Fruit fly (Drosophila melanogaster) whole organism, embryonic: ENCODE measurements around the gene hop.
A peak's percentile ranks its signal among the peaks of the same experiment; 100 is the strongest.

ENCODE experiments used
- CG10366 ChIP-seq: fragments of 200-800 bp; sonication (Bioruptor generic); IDR thresholded peaks from 2 replicates; pipeline ENCODE4 v1.3.6; 2022; ENCODE audit warnings: missing biosample characterization, missing genetic modification characterization
- CG14014 ChIP-seq: fragments of 200-800 bp; sonication (Bioruptor generic); IDR thresholded peaks from 2 replicates; pipeline ENCODE4 v1.3.6; 2022; ENCODE audit warnings: missing biosample characterization, missing genetic modification characterization
- CG15011 ChIP-seq: fragments of 200-800 bp; sonication (Bioruptor generic); optimal IDR thresholded peaks from 3 replicates; lab custom pipeline; 2018; ENCODE audit warnings: missing biosample characterization, mild to moderate bottlenecking, missing genetic modification characterization
- CG1647 ChIP-seq: fragments of 200-800 bp; sonication (Bioruptor generic); optimal IDR thresholded peaks from 3 replicates; lab custom pipeline; 2016; ENCODE audit warnings: missing biosample characterization, missing genetic modification characterization
- CG16815 ChIP-seq: fragments of 200-800 bp; sonication (Bioruptor generic); optimal IDR thresholded peaks from 3 replicates; lab custom pipeline; 2017; ENCODE audit warnings: missing biosample characterization, mild to moderate bottlenecking, missing genetic modification characterization
- CG17328 ChIP-seq: fragments of 200-800 bp; sonication (Bioruptor generic); IDR thresholded peaks from 2 replicates; pipeline ENCODE4 v1.3.6; 2022; ENCODE audit warnings: missing biosample characterization, missing genetic modification characterization
- CG2116 ChIP-seq: fragments of 200-800 bp; sonication (Bioruptor generic); optimal IDR thresholded peaks from 3 replicates; lab custom pipeline; 2018; ENCODE audit warnings: missing biosample characterization, mild to moderate bottlenecking, missing genetic modification characterization
- CG2678 ChIP-seq: fragments of 200-800 bp; sonication (Bioruptor generic); optimal IDR thresholded peaks from 3 replicates; lab custom pipeline; 2019; ENCODE audit warnings: missing biosample characterization, mild to moderate bottlenecking, missing genetic modification characterization, moderate library complexity
- CG31224 ChIP-seq: fragments of 200-800 bp; sonication (Bioruptor generic); IDR thresholded peaks from 2 replicates; pipeline ENCODE4 v1.3.6; 2022; ENCODE audit warnings: missing biosample characterization, missing genetic modification characterization
- CG3995 ChIP-seq: fragments of 200-800 bp; sonication (Bioruptor generic); optimal IDR thresholded peaks from 3 replicates; lab custom pipeline; 2016; ENCODE audit warnings: missing biosample characterization, missing genetic modification characterization
- CG42726 ChIP-seq: fragments of 200-800 bp; sonication (Bioruptor generic); IDR thresholded peaks from 2 replicates; pipeline ENCODE4 v1.3.6; 2022; ENCODE audit warnings: missing biosample characterization, missing genetic modification characterization; ENCODE audit not compliant: partially characterized antibody
- CG4404 ChIP-seq: fragments of 200-800 bp; sonication (Bioruptor generic); IDR thresholded peaks from 2 replicates; pipeline ENCODE4 v1.3.6; 2022; ENCODE audit warnings: missing biosample characterization, missing genetic modification characterization
- CG7357 ChIP-seq: fragments of 200-800 bp; sonication (Bioruptor generic); IDR thresholded peaks from 3 replicates; pipeline ENCODE4 v1.3.6; 2022; ENCODE audit warnings: missing biosample characterization, missing genetic modification characterization
- CG8281 ChIP-seq: fragments of 200-800 bp; sonication (Bioruptor generic); optimal IDR thresholded peaks from 2 replicates; lab custom pipeline; 2018; ENCODE audit warnings: missing biosample characterization, mild to moderate bottlenecking, missing genetic modification characterization, moderate library complexity
- CG8388 ChIP-seq: fragments of 200-800 bp; sonication (Bioruptor generic); optimal IDR thresholded peaks from 2 replicates; lab custom pipeline; 2019; ENCODE audit warnings: missing biosample characterization, mild to moderate bottlenecking, missing genetic modification characterization, moderate library complexity
- CG8765 ChIP-seq: fragments of 200-800 bp; sonication (Bioruptor generic); IDR thresholded peaks from 2 replicates; pipeline ENCODE4 v1.3.6; 2022; ENCODE audit warnings: missing biosample characterization, missing genetic modification characterization
- CG9932 ChIP-seq: fragments of 200-800 bp; sonication (Bioruptor generic); IDR thresholded peaks from 2 replicates; pipeline ENCODE4 v1.3.6; 2022; ENCODE audit warnings: missing biosample characterization, missing genetic modification characterization
- CHES-1-like ChIP-seq: fragments of 200-800 bp; sonication (Bioruptor generic); optimal IDR thresholded peaks from 2 replicates; lab custom pipeline; 2016; ENCODE audit warnings: missing biosample characterization, missing genetic modification characterization
- Eip74EF ChIP-seq, 2 experiments: fragments of 200-800 bp in 1 of 2; fragments of >200 bp in 1 of 2; sonication (Bioruptor generic) in 1 of 2; optimal IDR thresholded peaks; 2 replicates each; lab custom pipeline; 2017 to 2019; ENCODE audit warnings: missing biosample characterization in 2 of 2, missing genetic modification characterization in 2 of 2, mild to moderate bottlenecking in 1 of 2, moderate library complexity in 1 of 2
- Elba2 ChIP-seq: fragments of 200-800 bp; sonication (Bioruptor generic); optimal IDR thresholded peaks from 3 replicates; lab custom pipeline; 2016; ENCODE audit warnings: missing biosample characterization, missing genetic modification characterization
- Fer2 ChIP-seq: fragments of 200-800 bp; sonication (Bioruptor generic); optimal IDR thresholded peaks from 2 replicates; lab custom pipeline; 2018; ENCODE audit warnings: missing biosample characterization, mild to moderate bottlenecking, missing genetic modification characterization, moderate library complexity
- Gsc ChIP-seq: fragments of 200-800 bp; sonication (Bioruptor generic); IDR thresholded peaks from 2 replicates; pipeline ENCODE4 v1.3.6; 2022; ENCODE audit warnings: missing biosample characterization, missing genetic modification characterization
- H2.0 ChIP-seq: fragments of 200-800 bp; sonication (Bioruptor generic); IDR thresholded peaks from 2 replicates; pipeline ENCODE4 v1.3.6; 2022; ENCODE audit warnings: missing biosample characterization, missing genetic modification characterization
- HLH3B ChIP-seq: fragments of 200-800 bp; sonication (Bioruptor generic); IDR thresholded peaks from 2 replicates; pipeline ENCODE4 v1.3.6; 2022; ENCODE audit warnings: missing biosample characterization, missing genetic modification characterization
- Hey ChIP-seq: fragments of 200-800 bp; sonication (Bioruptor generic); optimal IDR thresholded peaks from 3 replicates; lab custom pipeline; 2018; ENCODE audit warnings: missing biosample characterization, mild to moderate bottlenecking, missing genetic modification characterization
- Hr39 ChIP-seq: fragments of >200 bp; optimal IDR thresholded peaks from 2 replicates; lab custom pipeline; 2017
- Lpt ChIP-seq: fragments of >200 bp; optimal IDR thresholded peaks from 2 replicates; lab custom pipeline; 2018; ENCODE audit warnings: missing biosample characterization, missing genetic modification characterization
- MBD-R2 ChIP-seq: fragments of 200-800 bp; sonication (Bioruptor generic); IDR thresholded peaks from 2 replicates; pipeline ENCODE4 v1.3.6; 2022; ENCODE audit warnings: missing biosample characterization, missing genetic modification characterization
- Max ChIP-seq: fragments of 200-800 bp; sonication (Bioruptor generic); optimal IDR thresholded peaks from 2 replicates; lab custom pipeline; 2016; ENCODE audit warnings: missing biosample characterization, mild to moderate bottlenecking, missing genetic modification characterization
- Ravus ChIP-seq: fragments of 200-800 bp; sonication (Bioruptor generic); IDR thresholded peaks from 2 replicates; pipeline ENCODE4 v1.3.6; 2022; ENCODE audit warnings: missing biosample characterization, missing genetic modification characterization
- Rfx ChIP-seq: fragments of 200-800 bp; sonication (Bioruptor generic); IDR thresholded peaks from 2 replicates; pipeline ENCODE4 v1.3.6; 2022; ENCODE audit warnings: missing biosample characterization, missing genetic modification characterization
- Sox100B ChIP-seq: fragments of 200-800 bp; sonication (Bioruptor generic); optimal IDR thresholded peaks from 3 replicates; lab custom pipeline; 2018; ENCODE audit warnings: missing biosample characterization, mild to moderate bottlenecking, missing genetic modification characterization
- Sry-δ ChIP-seq: fragments of 200-800 bp; sonication (Bioruptor generic); optimal IDR thresholded peaks from 2 replicates; lab custom pipeline; 2016; ENCODE audit warnings: missing biosample characterization, missing genetic modification characterization
- Xbp1 ChIP-seq: fragments of 200-800 bp; sonication (Bioruptor generic); optimal IDR thresholded peaks from 3 replicates; lab custom pipeline; 2016; ENCODE audit warnings: missing biosample characterization, mild to moderate bottlenecking, missing genetic modification characterization
- ap ChIP-seq: fragments of 200-800 bp; sonication (Bioruptor generic); IDR thresholded peaks from 2 replicates; pipeline ENCODE4 v1.3.6; 2022; ENCODE audit warnings: missing biosample characterization, missing genetic modification characterization
- cas ChIP-seq: fragments of 200-800 bp; sonication (Bioruptor generic); IDR thresholded peaks from 2 replicates; pipeline ENCODE4 v1.3.6; 2022; ENCODE audit warnings: missing biosample characterization, missing genetic modification characterization
- caup ChIP-seq: fragments of 200-800 bp; sonication (Bioruptor generic); optimal IDR thresholded peaks from 3 replicates; lab custom pipeline; 2017; ENCODE audit warnings: missing biosample characterization, mild to moderate bottlenecking, missing genetic modification characterization, moderate library complexity; ENCODE audit not compliant: severe bottlenecking
- cg ChIP-seq: fragments of 200-800 bp; sonication (Bioruptor generic); optimal IDR thresholded peaks from 3 replicates; lab custom pipeline; 2019; ENCODE audit warnings: missing biosample characterization, mild to moderate bottlenecking, missing genetic modification characterization, moderate library complexity
- dan ChIP-seq: fragments of 200-800 bp; sonication (Bioruptor generic); IDR thresholded peaks from 2 replicates; pipeline ENCODE4 v1.3.6; 2022; ENCODE audit warnings: missing biosample characterization, missing genetic modification characterization
- danr ChIP-seq: fragments of 200-800 bp; sonication (Bioruptor generic); IDR thresholded peaks from 2 replicates; pipeline ENCODE4 v1.3.6; 2022; ENCODE audit warnings: missing biosample characterization, missing genetic modification characterization
- fd64A ChIP-seq: fragments of 200-800 bp; sonication (Bioruptor generic); optimal IDR thresholded peaks from 3 replicates; lab custom pipeline; 2018; ENCODE audit warnings: missing biosample characterization, mild to moderate bottlenecking, missing genetic modification characterization
- grau ChIP-seq: fragments of 200-800 bp; optimal IDR thresholded peaks from 3 replicates; lab custom pipeline; 2019; ENCODE audit warnings: missing biosample characterization, mild to moderate bottlenecking, missing genetic modification characterization, moderate library complexity
- gt ChIP-seq: fragments of 200-800 bp; sonication (Bioruptor generic); IDR thresholded peaks from 2 replicates; pipeline ENCODE4 v1.3.6; 2022; ENCODE audit warnings: missing biosample characterization, missing genetic modification characterization
- hb ChIP-seq: fragments of 200-800 bp; sonication (Bioruptor generic); IDR thresholded peaks from 3 replicates; pipeline ENCODE4 v1.3.6; 2022; ENCODE audit warnings: missing biosample characterization, missing genetic modification characterization; ENCODE audit not compliant: partially characterized antibody
- lilli ChIP-seq: fragments of 200-800 bp; sonication (Bioruptor generic); optimal IDR thresholded peaks from 3 replicates; lab custom pipeline; 2016; ENCODE audit warnings: missing biosample characterization, missing genetic modification characterization
- oc ChIP-seq: fragments of 200-800 bp; sonication (Bioruptor generic); optimal IDR thresholded peaks from 2 replicates; lab custom pipeline; 2018; ENCODE audit warnings: missing biosample characterization, mild to moderate bottlenecking, missing genetic modification characterization, moderate library complexity
- psq ChIP-seq: fragments of 200-800 bp; sonication (Bioruptor generic); optimal IDR thresholded peaks from 2 replicates; lab custom pipeline; 2017; ENCODE audit warnings: missing biosample characterization, missing genetic modification characterization
- row ChIP-seq: fragments of 200-800 bp; sonication (Bioruptor generic); IDR thresholded peaks from 3 replicates; pipeline ENCODE4 v1.3.6; 2022; ENCODE audit warnings: missing biosample characterization, missing genetic modification characterization
- salm ChIP-seq: fragments of 200-800 bp; sonication (Bioruptor generic); optimal IDR thresholded peaks from 2 replicates; lab custom pipeline; 2018; ENCODE audit warnings: missing biosample characterization, mild to moderate bottlenecking, missing genetic modification characterization
- sr ChIP-seq: fragments of 200-800 bp; sonication (Bioruptor generic); IDR thresholded peaks from 3 replicates; pipeline ENCODE4 v1.3.6; 2022; ENCODE audit warnings: missing biosample characterization, missing genetic modification characterization
- toy ChIP-seq: fragments of 200-800 bp; sonication (Bioruptor generic); IDR thresholded peaks from 2 replicates; pipeline ENCODE4 v1.3.6; 2022; ENCODE audit warnings: missing biosample characterization, missing genetic modification characterization
- usp ChIP-seq: fragments of >200 bp; optimal IDR thresholded peaks from 2 replicates; lab custom pipeline; 2017; ENCODE audit warnings: missing biosample characterization, missing genetic modification characterization

Gene hop

dm6 chrX:11384023-11384444, 16.1 kb upstream of the hop start (continued):
- TF ChIP-seq Fer2 (tag; lab: Kevin White, UChicago) (peak; percentile 38), CG17328 (peak; percentile 44; the same call in 1 of the 2 replicates), Hey (tag; lab: Kevin White, UChicago) (no peak), CG4404 (GFP tag; lab: Robert Waterston, UW) (peak; percentile 62), Xbp1 (peak; percentile 73), CG8765 (GFP tag; lab: Robert Waterston, UW) (no peak), MBD-R2 (GFP tag; lab: Robert Waterston, UW) (peak; percentile 68; the same call in 1 of the 2 replicates), H2.0 (GFP tag; lab: Robert Waterston, UW) (peak; percentile 49; the same call in 1 of the 2 replicates), Gsc (GFP tag; lab: Robert Waterston, UW) (0 out of 2 replicates have a peak, but pooled peaks have one; percentile 31), CG1647 (GFP tag; lab: Kevin White, UChicago) (peak; percentile 29), oc (peak; percentile 27), CG9932 (GFP tag; lab: Robert Waterston, UW) (peak; percentile 90), hb (0 out of 3 replicates have a peak, but pooled peaks have one; percentile 26), danr (GFP tag; lab: Robert Waterston, UW) (peak; percentile 68), CHES-1-like (GFP tag; lab: Kevin White, UChicago) (no peak), Elba2 (GFP tag; lab: Kevin White, UChicago) (no peak), gt (GFP tag; lab: Robert Waterston, UW) (no peak), CG15011 (GFP tag; lab: Kevin White, UChicago) (peak; percentile 47), salm (no peak), CG16815 (GFP tag; lab: Kevin White, UChicago) (peak; percentile 18), cas (GFP tag; lab: Robert Waterston, UW) (peak; percentile 56; the same call in 1 of the 2 replicates), Ravus (GFP tag; lab: Robert Waterston, UW) (peak; percentile 38; the same call in 1 of the 2 replicates), psq (GFP tag; lab: Kevin White, UChicago) (no peak), usp (no peak), Sry-δ (no peak), CG8281 (tag; lab: Kevin White, UChicago) (peak; percentile 42), HLH3B (GFP tag; lab: Robert Waterston, UW) (peak; percentile 69), toy (GFP tag; lab: Robert Waterston, UW) (peak; percentile 46; the same call in 1 of the 2 replicates), sr (no peak), CG14014 (GFP tag; lab: Robert Waterston, UW) (peak; percentile 90), Hr39 (lab: Kevin White, UChicago) (no peak), CG42726 (no peak), CG7357 (peak; percentile 42; the same call in 1 of the 3 replicates), Lpt (no peak), Max (GFP tag; lab: Kevin White, UChicago) (peak; percentile 42), cg (no peak), ap (peak; percentile 59), Sox100B (GFP tag; lab: Kevin White, UChicago) (peak; percentile 10), CG2678 (peak; percentile 83), dan (GFP tag; lab: Robert Waterston, UW) (no peak), caup (GFP tag; lab: Kevin White, UChicago) (peak; percentile 78), row (GFP tag; lab: Robert Waterston, UW) (peak; percentile 87), Rfx (GFP tag; lab: Robert Waterston, UW) (peak; percentile 90), fd64A (no peak), CG10366 (peak; percentile 77), grau (tag; lab: Kevin White, UChicago) (peak; percentile 90), CG31224 (peak; percentile 61; the same call in 1 of the 2 replicates), Eip74EF (GFP tag; optimal IDR thresholded peaks at IDR 0.05; lab: Kevin White, UChicago) (no peak), lilli (GFP tag; lab: Kevin White, UChicago) (peak; percentile 86), CG8388 (no peak), CG2116 (GFP tag; lab: Kevin White, UChicago) (no peak), CG3995 (peak; percentile 13)
